Fruit fly (Drosophila melanogaster): ENCODE measurements around the gene Nelf-A.

DNA sequence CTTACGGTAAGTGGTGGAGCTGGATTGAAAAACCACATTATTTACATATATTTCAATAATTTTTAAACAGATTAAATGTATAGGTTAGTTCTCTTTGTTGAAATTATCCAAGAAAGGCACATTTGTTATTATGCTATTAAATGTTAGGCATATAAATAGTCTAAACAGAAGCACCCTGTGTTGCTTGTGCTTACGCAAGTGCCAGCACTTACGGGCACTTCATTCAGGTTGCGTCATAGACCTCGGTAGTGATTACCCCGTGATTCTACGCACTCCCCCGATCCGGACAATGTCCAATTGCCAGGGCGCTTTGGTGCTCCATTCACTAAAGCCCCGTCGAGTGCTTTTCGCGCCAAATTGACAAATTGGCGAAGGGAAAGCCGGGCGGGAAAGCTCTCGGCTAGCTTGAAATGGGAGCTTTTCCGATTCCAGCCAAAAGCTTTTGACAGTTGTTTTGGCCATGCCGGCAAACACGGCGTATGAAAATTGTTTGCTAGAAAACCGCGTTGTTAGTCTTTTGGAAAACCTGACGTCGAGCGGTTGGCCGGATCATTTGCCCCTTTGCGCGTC is 23.1 kb downstream of the Nelf-A start, which contains the start of gene ETHR:
- TF ChIP-seq oc (tag; optimal IDR thresholded peaks at IDR 0.05) (no peak), gt (GFP tag; IDR thresholded peaks at IDR 0.05) (no peak), CG18599 (GFP tag; optimal IDR thresholded peaks at IDR 0.05) (peak; percentile 67), CG2678 (tag; optimal IDR thresholded peaks at IDR 0.05) (peak; percentile 73), hb (GFP tag; IDR thresholded peaks at IDR 0.05; ENCODE audit: partially characterized antibody) (no peak), CG8089 (GFP tag; optimal IDR thresholded peaks at IDR 0.05) (no peak), CG2199 (GFP tag; IDR thresholded peaks at IDR 0.05) (no peak), CG6854 (GFP tag; optimal IDR thresholded peaks at IDR 0.05) (peak; percentile 37), CG9609 (GFP tag; optimal IDR thresholded peaks at IDR 0.05) (no peak), chn (GFP tag; optimal IDR thresholded peaks at IDR 0.05) (no peak), Rfx (GFP tag; IDR thresholded peaks at IDR 0.05) (peak; percentile 69)
